Worm (Caenorhabditis elegans) whole organism, L3 larva: ENCODE measurements around the gene frpr-19.

Experiments
- mdl-1 ChIP-seq: fragments of 150-350 bp; optimal IDR thresholded peaks from 2 replicates; lab custom pipeline; 2014; ENCODE audit warnings: missing biosample characterization, missing genetic modification characterization
- nhr-237 ChIP-seq: fragments of 150-350 bp; optimal IDR thresholded peaks from 2 replicates; lab custom pipeline; 2014; ENCODE audit warnings: missing biosample characterization, missing genetic modification characterization
- nhr-77 ChIP-seq: fragments of 150-350 bp; optimal IDR thresholded peaks from 2 replicates; lab custom pipeline; 2014; ENCODE audit warnings: missing biosample characterization, missing genetic modification characterization

- TF ChIP-seq nhr-237 (tag; lab: Kevin White, UChicago) (no peak), nhr-77 (tag; lab: Kevin White, UChicago) (no peak), mdl-1 (no peak)
Observed at ce11 chrIV:1765954-1766353, 15.5 kb downstream of the frpr-19 start.
